Worm (Caenorhabditis elegans) whole organism, L4 larva: ENCODE results near the gene rbd-1.

Experiments
- R02D3.7 ChIP-seq: fragments of 150-350 bp; sonication (generic microtip); optimal IDR thresholded peaks from 3 replicates; lab custom pipeline; 2014; ENCODE audit warnings: missing biosample characterization, missing genetic modification characterization
- T20F7.1 ChIP-seq: fragments of 200-800 bp; sonication (Bioruptor generic); optimal IDR thresholded peaks from 2 replicates; lab custom pipeline; 2018; ENCODE audit warnings: mild to moderate bottlenecking, missing genetic modification characterization, missing compliant biosample characterization
- Y75B8A.6 ChIP-seq: fragments of 200-800 bp; sonication (Bioruptor generic); IDR thresholded peaks from 2 replicates; pipeline ENCODE4 v1.3.6; 2022; ENCODE audit warnings: missing genetic modification reagents, missing genetic modification characterization, missing compliant biosample characterization
- attf-4 ChIP-seq: sonication (generic microtip); optimal IDR thresholded peaks from 3 replicates; lab custom pipeline; 2017; ENCODE audit warnings: missing biosample characterization, missing genetic modification characterization
- ceh-20 ChIP-seq: fragments of 200-800 bp; sonication (Bioruptor generic); IDR thresholded peaks from 2 replicates; pipeline ENCODE4 v1.3.6; 2022; ENCODE audit warnings: missing genetic modification reagents, missing genetic modification characterization, missing compliant biosample characterization
- ceh-82 ChIP-seq: sonication (generic microtip); optimal IDR thresholded peaks from 2 replicates; lab custom pipeline; 2017; ENCODE audit warnings: missing biosample characterization, missing genetic modification characterization
- ces-1 ChIP-seq: fragments of 150-350 bp; sonication (generic microtip); optimal IDR thresholded peaks from 4 replicates; lab custom pipeline; 2014; ENCODE audit warnings: missing biosample characterization, missing genetic modification reagents, missing genetic modification characterization
- cey-2 ChIP-seq: sonication (generic microtip); optimal IDR thresholded peaks from 3 replicates; lab custom pipeline; 2017; ENCODE audit warnings: missing genetic modification characterization, mild to moderate bottlenecking, missing compliant biosample characterization, antibody characterized with exemption, borderline replicate concordance; ENCODE audit not compliant: insufficient read depth
- ctbp-1 ChIP-seq: fragments of 200-800 bp; sonication (Bioruptor generic); IDR thresholded peaks from 2 replicates; pipeline ENCODE4 v1.3.6; 2022; ENCODE audit warnings: missing genetic modification reagents, missing genetic modification characterization, missing compliant biosample characterization
- daf-8 ChIP-seq: fragments of 200-800 bp; sonication (Bioruptor generic); IDR thresholded peaks from 2 replicates; pipeline ENCODE4 v1.3.6; 2022; ENCODE audit warnings: missing genetic modification characterization, missing compliant biosample characterization
- dmd-8 ChIP-seq: fragments of 200-800 bp; sonication (Bioruptor generic); IDR thresholded peaks from 2 replicates; pipeline ENCODE4 v1.3.6; 2022; ENCODE audit warnings: missing genetic modification characterization, missing compliant biosample characterization
- dmd-9 ChIP-seq: fragments of 200-800 bp; sonication (Bioruptor generic); IDR thresholded peaks from 2 replicates; pipeline ENCODE4 v1.3.6; 2022; ENCODE audit warnings: missing genetic modification reagents, missing genetic modification characterization, missing compliant biosample characterization
- dpl-1 ChIP-seq: fragments of 150-350 bp; optimal IDR thresholded peaks from 2 replicates; lab custom pipeline; 2014; ENCODE audit warnings: missing biosample characterization, missing genetic modification reagents, missing genetic modification characterization
- egl-27 ChIP-seq: sonication (generic microtip); optimal IDR thresholded peaks from 3 replicates; lab custom pipeline; 2017; ENCODE audit warnings: missing biosample characterization, missing genetic modification reagents, missing genetic modification characterization
- fkh-10 ChIP-seq: fragments of 150-350 bp; optimal IDR thresholded peaks from 2 replicates; lab custom pipeline; 2014; ENCODE audit warnings: missing biosample characterization, missing genetic modification reagents, missing genetic modification characterization
- jun-1 ChIP-seq: fragments of 150-350 bp; optimal IDR thresholded peaks from 2 replicates; lab custom pipeline; 2014; ENCODE audit warnings: missing biosample characterization, missing genetic modification reagents, missing genetic modification characterization
- lin-13 ChIP-seq: fragments of 150-350 bp; optimal IDR thresholded peaks from 2 replicates; lab custom pipeline; 2014; ENCODE audit warnings: missing biosample characterization, missing genetic modification reagents, missing genetic modification characterization
- lin-38 ChIP-seq: fragments of 200-800 bp; sonication (Bioruptor generic); IDR thresholded peaks from 2 replicates; pipeline ENCODE4 v1.3.6; 2022; ENCODE audit warnings: missing genetic modification reagents, missing genetic modification characterization, missing compliant biosample characterization
- lin-39 ChIP-seq: fragments of 150-350 bp; optimal IDR thresholded peaks from 2 replicates; lab custom pipeline; 2014; ENCODE audit warnings: missing biosample characterization, missing genetic modification reagents, missing genetic modification characterization
- madf-9 ChIP-seq: fragments of 200-800 bp; sonication (Bioruptor generic); conservative IDR thresholded peaks from 2 replicates; pipeline ENCODE4 v1.3.6; 2022; ENCODE audit warnings: missing genetic modification reagents, missing genetic modification characterization, missing compliant biosample characterization
- mdt-29 ChIP-seq: fragments of 200-800 bp; sonication (Bioruptor generic); IDR thresholded peaks from 2 replicates; pipeline ENCODE4 v1.3.6; 2022; ENCODE audit warnings: missing genetic modification reagents, missing genetic modification characterization, missing compliant biosample characterization
- nhr-10 ChIP-seq: fragments of 150-350 bp; optimal IDR thresholded peaks from 2 replicates; lab custom pipeline; 2014; ENCODE audit warnings: missing biosample characterization, missing genetic modification characterization
- nhr-111 ChIP-seq: fragments of 200-800 bp; sonication (Bioruptor generic); optimal IDR thresholded peaks from 2 replicates; lab custom pipeline; 2018; ENCODE audit warnings: mild to moderate bottlenecking, missing genetic modification characterization, missing compliant biosample characterization
- nhr-237 ChIP-seq: sonication (generic microtip); optimal IDR thresholded peaks from 2 replicates; lab custom pipeline; 2017; ENCODE audit warnings: missing biosample characterization, missing genetic modification characterization
- nhr-28 ChIP-seq: fragments of 150-350 bp; optimal IDR thresholded peaks from 2 replicates; lab custom pipeline; 2014; ENCODE audit warnings: missing biosample characterization, missing genetic modification characterization
- nhr-42 ChIP-seq: fragments of 200-800 bp; sonication (Bioruptor generic); IDR thresholded peaks from 2 replicates; pipeline ENCODE4 v1.3.6; 2022; ENCODE audit warnings: missing genetic modification characterization, missing compliant biosample characterization
- nhr-6 ChIP-seq: fragments of 150-350 bp; optimal IDR thresholded peaks from 2 replicates; lab custom pipeline; 2014; ENCODE audit warnings: missing biosample characterization, missing genetic modification characterization
- pha-4 ChIP-seq, 2 experiments: fragments of 150-350 bp in 1 of 2; fragments of 200-800 bp in 1 of 2; sonication (Bioruptor generic) in 1 of 2; IDR thresholded peaks in 1 of 2; optimal IDR thresholded peaks in 1 of 2; 2 replicates each; pipeline versions ENCODE4 v1.3.6 to Lab custom; 2014 to 2022; ENCODE audit warnings: missing genetic modification characterization in 2 of 2, missing genetic modification reagents in 2 of 2, missing biosample characterization in 1 of 2, missing compliant biosample characterization in 1 of 2
- pqm-1 ChIP-seq: sonication (generic microtip); optimal IDR thresholded peaks from 2 replicates; lab custom pipeline; 2017; ENCODE audit warnings: missing biosample characterization, missing genetic modification characterization
- rbr-2 ChIP-seq: sonication (generic microtip); optimal IDR thresholded peaks from 2 replicates; lab custom pipeline; 2016; ENCODE audit warnings: missing genotype, missing genetic modification characterization, missing compliant biosample characterization
- sdz-12 ChIP-seq: fragments of 200-800 bp; sonication (Bioruptor generic); optimal IDR thresholded peaks from 2 replicates; lab custom pipeline; 2018; ENCODE audit warnings: mild to moderate bottlenecking, missing genetic modification characterization, missing compliant biosample characterization
- set-16 ChIP-seq: fragments of 200-800 bp; sonication (Bioruptor generic); IDR thresholded peaks from 2 replicates; pipeline ENCODE4 v1.3.6; 2022; ENCODE audit warnings: missing genetic modification reagents, missing genetic modification characterization, missing compliant biosample characterization
- snpc-1.2 ChIP-seq: fragments of 200-800 bp; sonication (Bioruptor generic); IDR thresholded peaks from 2 replicates; pipeline ENCODE4 v1.3.6; 2022; ENCODE audit warnings: missing genetic modification reagents, missing genetic modification characterization, missing compliant biosample characterization
- snpc-4 ChIP-seq: fragments of 150-350 bp; optimal IDR thresholded peaks from 2 replicates; lab custom pipeline; 2014; ENCODE audit warnings: missing biosample characterization, missing genetic modification characterization
- spr-3 ChIP-seq: fragments of 200-800 bp; sonication (Bioruptor generic); optimal IDR thresholded peaks from 2 replicates; lab custom pipeline; 2018; ENCODE audit warnings: mild to moderate bottlenecking, missing genetic modification characterization, missing compliant biosample characterization
- unc-62 ChIP-seq, 3 experiments: fragments of 150-350 bp in 1 of 3; sonication (generic microtip); optimal IDR thresholded peaks in 2 of 3; peaks in 1 of 3; 1 replicate in 1 of 3; 2 replicates in 2 of 3; lab custom pipeline; 2014 to 2017; ENCODE audit warnings: missing biosample characterization in 3 of 3, missing genetic modification characterization in 3 of 3, missing genetic modification reagents in 3 of 3, missing genotype in 1 of 3
- vab-7 ChIP-seq: fragments of 200-800 bp; sonication (Bioruptor generic); IDR thresholded peaks from 2 replicates; pipeline ENCODE4 v1.3.6; 2022; ENCODE audit warnings: missing genetic modification reagents, missing genetic modification characterization, missing compliant biosample characterization
- zfp-3 ChIP-seq: fragments of 200-800 bp; sonication (Bioruptor generic); conservative IDR thresholded peaks from 2 replicates; pipeline ENCODE4 v1.3.6; 2022; ENCODE audit warnings: missing genetic modification reagents, missing genetic modification characterization, missing compliant biosample characterization
- ztf-11 ChIP-seq: fragments of 150-350 bp; optimal IDR thresholded peaks from 2 replicates; lab custom pipeline; 2014; ENCODE audit warnings: missing biosample characterization, missing genetic modification characterization
- ztf-7 ChIP-seq: fragments of 150-350 bp; optimal IDR thresholded peaks from 2 replicates; lab custom pipeline; 2014; ENCODE audit warnings: missing biosample characterization, missing genetic modification characterization

rbd-1 gene

ce11 chrIV:12771414-12771813 is 46.6 kb downstream of the rbd-1 start (continued):
- TF ChIP-seq dmd-9 (no peak), mdt-29 (0 out of 2 replicates have a peak, but pooled peaks have one; percentile 15), nhr-42 (GFP tag; lab: Robert Waterston, UW) (no peak), unc-62 (GFP tag; optimal IDR thresholded peaks at IDR 0.05 in 1 of 2; lab: Kevin White, UChicago) (peak in 1 of 2 experiments; percentile 93), unc-62 (tag; optimal IDR thresholded peaks at IDR 0.05; lab: Kevin White, UChicago) (no peak), egl-27 (tag; lab: Kevin White, UChicago) (no peak), lin-38 (GFP tag; lab: Robert Waterston, UW) (no peak), rbr-2 (peak; percentile 84), zfp-3 (GFP tag; lab: Robert Waterston, UW) (no peak), spr-3 (GFP tag; lab: Kevin White, UChicago) (no peak), ztf-11 (tag; lab: Kevin White, UChicago) (no peak), dpl-1 (peak; percentile 21), nhr-10 (tag; lab: Kevin White, UChicago) (no peak), lin-39 (tag; lab: Kevin White, UChicago) (no peak), T20F7.1 (GFP tag; lab: Kevin White, UChicago) (no peak), attf-4 (tag; lab: Kevin White, UChicago) (no peak), pha-4 (GFP tag; IDR thresholded peaks at IDR 0.05; lab: Robert Waterston, UW) (no peak), pha-4 (tag; optimal IDR thresholded peaks at IDR 0.05; lab: Kevin White, UChicago) (no peak), nhr-6 (no peak), nhr-111 (GFP tag; lab: Kevin White, UChicago) (no peak), nhr-28 (tag; lab: Kevin White, UChicago) (no peak), ztf-7 (tag; lab: Kevin White, UChicago) (no peak), snpc-4 (tag; lab: Kevin White, UChicago) (no peak), ceh-82 (no peak), sdz-12 (no peak), madf-9 (GFP tag; lab: Robert Waterston, UW) (no peak), R02D3.7 (tag; lab: Kevin White, UChicago) (no peak), lin-13 (GFP tag; lab: Kevin White, UChicago) (no peak), ceh-20 (GFP tag; lab: Robert Waterston, UW) (0 out of 2 replicates have a peak, but pooled peaks have one; percentile 22), vab-7 (GFP tag; lab: Robert Waterston, UW) (peak; percentile 68; the same call in 1 of the 2 replicates), daf-8 (GFP tag; lab: Robert Waterston, UW) (no peak), snpc-1.2 (GFP tag; lab: Robert Waterston, UW) (no peak), cey-2 (tag; lab: Kevin White, UChicago) (no peak), jun-1 (no peak)

DNA sequence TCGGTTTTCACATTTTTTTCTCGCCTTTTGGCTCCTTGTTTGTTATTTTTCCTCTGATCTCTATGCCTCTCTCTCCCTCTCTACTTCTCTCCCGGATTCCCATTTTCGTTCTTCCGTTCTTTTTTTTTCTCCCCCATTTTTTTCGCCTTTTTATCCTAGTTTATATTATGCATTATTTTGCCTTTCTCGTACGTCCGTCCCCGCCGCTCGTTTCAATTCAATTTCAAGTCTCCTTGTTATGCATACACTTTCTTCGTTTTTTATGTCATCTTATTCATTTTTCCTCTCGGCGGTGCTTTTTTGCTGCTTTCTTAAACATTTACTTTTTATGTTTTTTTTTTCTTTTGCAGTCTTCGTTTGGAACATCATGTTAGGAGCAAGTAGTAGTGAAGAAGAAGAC is 48.7 kb downstream of the rbd-1 start, which contains the start of gene unc-31:
unc-31 (plus strand) TSS at position 349 of the 400 bp plus-strand sequence.
- TF ChIP-seq pqm-1 (tag; lab: Kevin White, UChicago) = no peak
- TF ChIP-seq ztf-7 (tag; lab: Kevin White, UChicago) = no peak
- no peak for TF ChIP-seq T20F7.1 (GFP tag; lab: Kevin White, UChicago)
- TF ChIP-seq ctbp-1 (GFP tag; lab: Robert Waterston, UW) = peak; percentile 35; the same call in 1 of the 2 replicates
- TF ChIP-seq lin-13 (GFP tag; lab: Kevin White, UChicago) = no peak
- no peak for TF ChIP-seq Y75B8A.6
- no peak for TF ChIP-seq nhr-237 (tag; lab: Kevin White, UChicago)
- TF ChIP-seq dmd-8 (GFP tag; lab: Robert Waterston, UW) = no peak
- peak; percentile 71 for TF ChIP-seq fkh-10 (GFP tag; lab: Kevin White, UChicago)
- no peak for TF ChIP-seq set-16 (GFP tag; lab: Robert Waterston, UW)
- peak; percentile 30 for TF ChIP-seq ces-1
- TF ChIP-seq, all 104 proteins: peak for 3
